Worm (Caenorhabditis elegans) whole organism, mixed stage, embryonic: Measurements from ENCODE around the gene acy-3.
A peak's percentile ranks its signal among the peaks of the same experiment; 100 is the strongest.

Experiments used
- M03D4.4 ChIP-seq: sonication (generic microtip); optimal IDR thresholded peaks from 2 replicates; lab custom pipeline; 2017; ENCODE audit warnings: mild to moderate bottlenecking, missing genetic modification characterization, missing compliant biosample characterization
- bed-3 ChIP-seq: fragments of 200-800 bp; sonication (Bioruptor generic); optimal IDR thresholded peaks from 3 replicates; lab custom pipeline; 2018; ENCODE audit warnings: mild to moderate bottlenecking, missing genetic modification characterization, moderate library complexity, missing compliant biosample characterization
- blmp-1 ChIP-seq: fragments of 150-350 bp; optimal IDR thresholded peaks from 2 replicates; lab custom pipeline; 2014; ENCODE audit warnings: missing biosample characterization, missing genetic modification characterization
- ceh-39 ChIP-seq: fragments of 150-350 bp; optimal IDR thresholded peaks from 2 replicates; lab custom pipeline; 2014; ENCODE audit warnings: missing biosample characterization, missing genetic modification characterization
- ceh-43 ChIP-seq: fragments of 200-800 bp; sonication (Bioruptor generic); optimal IDR thresholded peaks from 2 replicates; lab custom pipeline; 2018; ENCODE audit warnings: mild to moderate bottlenecking, missing genetic modification characterization, moderate library complexity, missing compliant biosample characterization
- ceh-83 ChIP-seq: fragments of 200-800 bp; sonication (Bioruptor generic); optimal IDR thresholded peaks from 2 replicates; lab custom pipeline; 2018; ENCODE audit warnings: mild to moderate bottlenecking, missing genetic modification characterization, missing compliant biosample characterization
- ces-1 ChIP-seq: fragments of 150-350 bp; optimal IDR thresholded peaks from 2 replicates; lab custom pipeline; 2014; ENCODE audit warnings: missing biosample characterization, missing genetic modification reagents, missing genetic modification characterization
- cnd-1 ChIP-seq: fragments of 200-800 bp; sonication (Bioruptor generic); optimal IDR thresholded peaks from 2 replicates; lab custom pipeline; 2018; ENCODE audit warnings: mild to moderate bottlenecking, missing genetic modification characterization, missing compliant biosample characterization
- drap-1 ChIP-seq: fragments of 200-800 bp; sonication (Bioruptor generic); optimal IDR thresholded peaks from 3 replicates; lab custom pipeline; 2018; ENCODE audit warnings: mild to moderate bottlenecking, missing genetic modification characterization, missing compliant biosample characterization
- elt-3 ChIP-seq: fragments of 150-350 bp; optimal IDR thresholded peaks from 2 replicates; lab custom pipeline; 2014; ENCODE audit warnings: missing biosample characterization, missing genetic modification characterization
- flh-1 ChIP-seq: fragments of 200-800 bp; sonication (Bioruptor generic); optimal IDR thresholded peaks from 2 replicates; lab custom pipeline; 2018; ENCODE audit warnings: mild to moderate bottlenecking, missing genetic modification characterization, moderate library complexity, missing compliant biosample characterization
- ham-2 ChIP-seq: fragments of 200-800 bp; sonication (Bioruptor generic); optimal IDR thresholded peaks from 2 replicates; lab custom pipeline; 2018; ENCODE audit warnings: mild to moderate bottlenecking, missing genetic modification characterization, missing compliant biosample characterization
- hlh-1 ChIP-seq: fragments of 150-350 bp; optimal IDR thresholded peaks from 2 replicates; lab custom pipeline; 2014; ENCODE audit warnings: missing biosample characterization, missing genetic modification reagents, missing genetic modification characterization
- lin-32 ChIP-seq: fragments of 200-800 bp; sonication (Bioruptor generic); optimal IDR thresholded peaks from 2 replicates; lab custom pipeline; 2018; ENCODE audit warnings: mild to moderate bottlenecking, missing genetic modification characterization, missing compliant biosample characterization
- lsy-2 ChIP-seq: fragments of 150-350 bp; optimal IDR thresholded peaks from 2 replicates; lab custom pipeline; 2014; ENCODE audit warnings: missing biosample characterization, missing genetic modification characterization
- mab-5 ChIP-seq: fragments of 150-350 bp; optimal IDR thresholded peaks from 2 replicates; lab custom pipeline; 2014; ENCODE audit warnings: missing biosample characterization, missing genetic modification characterization
- mep-1 ChIP-seq: fragments of 150-350 bp; optimal IDR thresholded peaks from 2 replicates; lab custom pipeline; 2017; ENCODE audit warnings: missing biosample characterization, missing genetic modification reagents, missing genetic modification characterization, inconsistent platforms
- mls-2 ChIP-seq: sonication (generic microtip); optimal IDR thresholded peaks from 2 replicates; lab custom pipeline; 2016; ENCODE audit warnings: mild to moderate bottlenecking, missing genetic modification characterization, moderate library complexity, missing compliant biosample characterization
- nhr-12 ChIP-seq: fragments of 150-350 bp; optimal IDR thresholded peaks from 2 replicates; lab custom pipeline; 2014; ENCODE audit warnings: missing biosample characterization, missing genetic modification characterization
- nhr-2 ChIP-seq: fragments of 150-350 bp; optimal IDR thresholded peaks from 2 replicates; lab custom pipeline; 2014; ENCODE audit warnings: missing biosample characterization, missing genetic modification characterization
- nhr-237 ChIP-seq: fragments of 150-350 bp; optimal IDR thresholded peaks from 2 replicates; lab custom pipeline; 2014; ENCODE audit warnings: missing biosample characterization, missing genetic modification characterization
- nhr-28 ChIP-seq: fragments of 150-350 bp; optimal IDR thresholded peaks from 2 replicates; lab custom pipeline; 2014; ENCODE audit warnings: missing biosample characterization, missing genetic modification characterization
- pha-4 ChIP-seq: fragments of 150-350 bp; optimal IDR thresholded peaks from 2 replicates; lab custom pipeline; 2018; ENCODE audit warnings: missing biosample characterization, missing genetic modification reagents, missing genetic modification characterization
- sem-2 ChIP-seq: fragments of 200-800 bp; sonication (Bioruptor generic); optimal IDR thresholded peaks from 2 replicates; lab custom pipeline; 2018; ENCODE audit warnings: mild to moderate bottlenecking, missing genetic modification characterization, missing compliant biosample characterization
- snpc-4 ChIP-seq: fragments of 150-350 bp; optimal IDR thresholded peaks from 2 replicates; lab custom pipeline; 2014; ENCODE audit warnings: missing biosample characterization, missing genetic modification characterization
- sptf-1 ChIP-seq: sonication (generic microtip); optimal IDR thresholded peaks from 2 replicates; lab custom pipeline; 2017; ENCODE audit warnings: mild to moderate bottlenecking, missing genetic modification characterization, moderate library complexity, missing compliant biosample characterization
- tbx-8 ChIP-seq: fragments of 200-800 bp; sonication (Bioruptor generic); optimal IDR thresholded peaks from 2 replicates; lab custom pipeline; 2018; ENCODE audit warnings: mild to moderate bottlenecking, missing genetic modification characterization, moderate library complexity, missing compliant biosample characterization
- unc-120 ChIP-seq: sonication (generic microtip); optimal IDR thresholded peaks from 2 replicates; lab custom pipeline; 2017; ENCODE audit warnings: missing genetic modification characterization, missing compliant biosample characterization; ENCODE audit not compliant: poor library complexity, severe bottlenecking
- unc-39 ChIP-seq: fragments of 150-350 bp; optimal IDR thresholded peaks from 2 replicates; lab custom pipeline; 2014; ENCODE audit warnings: missing biosample characterization, missing genetic modification characterization
- unc-62 ChIP-seq: fragments of 150-350 bp; optimal IDR thresholded peaks from 2 replicates; lab custom pipeline; 2014; ENCODE audit warnings: missing biosample characterization, missing genetic modification reagents, missing genetic modification characterization
- zip-8 ChIP-seq: fragments of 150-350 bp; optimal IDR thresholded peaks from 2 replicates; lab custom pipeline; 2014; ENCODE audit warnings: missing biosample characterization, missing genetic modification characterization
- ztf-11 ChIP-seq: fragments of 150-350 bp; optimal IDR thresholded peaks from 2 replicates; lab custom pipeline; 2014; ENCODE audit warnings: missing biosample characterization, missing genetic modification characterization

The acy-3 gene

ce11 chrIII:3812369-3812993, 26.2 kb upstream of the acy-3 start:
- no peak for TF ChIP-seq lsy-2 (tag; lab: Kevin White, UChicago)
- TF ChIP-seq mep-1 (tag; lab: Kevin White, UChicago), result no peak
- no peak for TF ChIP-seq pha-4 (tag; lab: Kevin White, UChicago)
- no peak for TF ChIP-seq ceh-43 (GFP tag; lab: Kevin White, UChicago)
- TF ChIP-seq bed-3 (GFP tag; lab: Kevin White, UChicago), result no peak
- TF ChIP-seq sem-2 (GFP tag; lab: Kevin White, UChicago), result no peak
- TF ChIP-seq sptf-1 (tag; lab: Kevin White, UChicago), result no peak
- TF ChIP-seq nhr-28 (tag; lab: Kevin White, UChicago), result no peak
- TF ChIP-seq cnd-1 (tag; lab: Kevin White, UChicago), result no peak
- TF ChIP-seq tbx-8, result no peak
- TF ChIP-seq ceh-83 (GFP tag; lab: Kevin White, UChicago), result no peak
- TF ChIP-seq mab-5 (tag; lab: Kevin White, UChicago), result no peak
- TF ChIP-seq unc-39 (tag; lab: Kevin White, UChicago), result no peak
- no peak for TF ChIP-seq unc-120
- TF ChIP-seq mls-2 (tag; lab: Kevin White, UChicago), result no peak
- no peak for TF ChIP-seq ceh-39 (tag; lab: Kevin White, UChicago)
- TF ChIP-seq M03D4.4 (tag; lab: Kevin White, UChicago), result no peak
- no peak for TF ChIP-seq hlh-1 (tag; lab: Kevin White, UChicago)
- TF ChIP-seq drap-1 (GFP tag; lab: Kevin White, UChicago), result no peak

DNA sequence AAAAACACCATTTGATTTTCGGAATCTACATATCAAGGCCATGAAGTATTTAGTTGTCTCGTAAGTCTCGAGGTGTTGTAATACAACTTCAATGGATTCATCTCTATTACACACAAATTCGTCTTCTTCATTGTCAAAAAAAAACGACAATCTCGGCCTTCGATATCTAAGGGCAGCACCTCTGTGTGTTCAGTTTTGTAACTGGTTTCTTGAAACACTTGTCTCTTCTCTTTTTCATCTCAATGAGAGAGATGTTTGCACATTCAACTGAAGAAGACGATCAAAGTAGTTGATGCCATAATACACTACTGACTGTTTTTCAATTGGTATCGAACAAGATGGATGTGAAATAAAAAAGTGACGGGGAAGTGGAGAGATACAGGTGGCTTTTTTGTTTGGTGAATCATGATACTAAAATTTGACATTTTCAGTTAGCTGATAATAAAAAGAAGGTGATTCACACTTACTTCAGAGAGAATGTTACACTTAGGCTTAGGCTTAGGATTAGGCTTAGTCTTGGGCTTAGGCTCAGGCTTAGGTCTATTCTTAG, 25.2 kb upstream of the acy-3 start:
- TF ChIP-seq nhr-28 (tag; lab: Kevin White, UChicago) (no peak), unc-120 (no peak), snpc-4 (no peak), ceh-43 (GFP tag; lab: Kevin White, UChicago) (no peak), lin-32 (GFP tag; lab: Kevin White, UChicago) (no peak), ces-1 (GFP tag; lab: Kevin White, UChicago) (no peak), ztf-11 (tag; lab: Kevin White, UChicago) (no peak), flh-1 (GFP tag; lab: Kevin White, UChicago) (no peak), tbx-8 (no peak), elt-3 (no peak), drap-1 (GFP tag; lab: Kevin White, UChicago) (no peak), lsy-2 (tag; lab: Kevin White, UChicago) (no peak), nhr-2 (tag; lab: Kevin White, UChicago) (no peak), sem-2 (GFP tag; lab: Kevin White, UChicago) (no peak), nhr-237 (no peak), blmp-1 (no peak)

ce11 chrIII:3809008-3809407, 22.7 kb upstream of the acy-3 start, which contains the start of gene toh-1:
TSS of gene toh-1 (minus strand) at chrIII:3809030.
- TF ChIP-seq ceh-83 (GFP tag; lab: Kevin White, UChicago) (no peak), drap-1 (GFP tag; lab: Kevin White, UChicago) (no peak), pha-4 (tag; lab: Kevin White, UChicago) (no peak), unc-62 (no peak), ceh-39 (tag; lab: Kevin White, UChicago) (no peak), nhr-28 (tag; lab: Kevin White, UChicago) (no peak)
- TF ChIP-seq, all 35 proteins: peak for 0

ce11 chrIII:3807590-3807989, 21.3 kb upstream of the acy-3 start:
- no peak for TF ChIP-seq hlh-1 (tag; lab: Kevin White, UChicago)
- TF ChIP-seq blmp-1, result peak; percentile 60
- TF ChIP-seq, all 35 proteins: peak for 1

DNA sequence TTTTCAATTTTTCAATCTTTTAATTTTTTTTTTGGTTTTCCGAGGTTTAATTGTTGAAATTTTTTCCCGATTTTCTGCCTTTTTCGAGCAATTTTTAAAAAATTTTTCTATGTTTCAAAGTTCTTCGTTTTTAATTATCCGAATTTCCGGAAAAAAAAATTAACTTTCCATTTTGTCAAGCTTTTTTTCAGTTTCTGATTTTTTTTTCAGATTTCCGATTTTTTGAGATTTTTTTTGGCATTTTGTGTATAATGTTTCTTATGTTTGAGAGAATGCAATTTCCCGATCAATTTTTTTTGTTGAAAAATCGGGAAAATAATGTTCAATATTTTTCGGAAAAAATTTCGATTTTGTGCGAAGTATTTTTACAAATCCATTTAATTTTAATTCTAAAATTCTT, 20.6 kb upstream of the acy-3 start:
- TF ChIP-seq elt-3 (no peak), mep-1 (tag; lab: Kevin White, UChicago) (no peak), ztf-11 (tag; lab: Kevin White, UChicago) (no peak), zip-8 (no peak), sptf-1 (tag; lab: Kevin White, UChicago) (no peak), nhr-12 (no peak), sem-2 (GFP tag; lab: Kevin White, UChicago) (no peak), unc-62 (no peak), mab-5 (tag; lab: Kevin White, UChicago) (no peak), ham-2 (GFP tag; lab: Kevin White, UChicago) (no peak), ceh-83 (GFP tag; lab: Kevin White, UChicago) (no peak), blmp-1 (no peak)
- TF ChIP-seq, all 35 proteins: peak for 0
